Fruit fly (Drosophila melanogaster) whole organism, embryonic: ENCODE data around the gene Zir.

Source experiments
- Ada2b ChIP-seq: fragments of 200-800 bp; sonication (Bioruptor generic); IDR thresholded peaks from 2 replicates; pipeline ENCODE4 v1.3.6; 2022; ENCODE audit warnings: missing biosample characterization, missing genetic modification characterization
- Atf6 ChIP-seq: fragments of 200-800 bp; sonication (Bioruptor generic); IDR thresholded peaks from 2 replicates; pipeline ENCODE4 v1.3.6; 2022; ENCODE audit warnings: missing biosample characterization, missing genetic modification characterization
- Awh ChIP-seq: fragments of 200-800 bp; sonication (Bioruptor generic); IDR thresholded peaks from 2 replicates; pipeline ENCODE4, ENCODE4 v1.3.6; 2022; ENCODE audit warnings: missing biosample characterization, missing genetic modification characterization
- B-H2 ChIP-seq: fragments of 200-800 bp; sonication (Bioruptor generic); optimal IDR thresholded peaks from 2 replicates; lab custom pipeline; 2018; ENCODE audit warnings: missing biosample characterization, mild to moderate bottlenecking, missing genetic modification characterization
- BEAF-32 ChIP-seq: fragments of 200-800 bp; sonication (Bioruptor generic); optimal IDR thresholded peaks from 3 replicates; lab custom pipeline; 2017; ENCODE audit warnings: missing biosample characterization, missing genetic modification characterization, mild to moderate bottlenecking, moderate library complexity, missing genetic modification reagents
- CG13123 ChIP-seq: fragments of 200-800 bp; sonication (Bioruptor generic); optimal IDR thresholded peaks from 2 replicates; lab custom pipeline; 2016; ENCODE audit warnings: missing biosample characterization, missing genetic modification characterization
- CG13287 ChIP-seq: fragments of 200-800 bp; sonication (Bioruptor generic); IDR thresholded peaks from 2 replicates; pipeline ENCODE4 v1.3.6; 2022; ENCODE audit warnings: missing biosample characterization, missing genetic modification characterization; ENCODE audit not compliant: partially characterized antibody
- CG13296 ChIP-seq: fragments of 200-800 bp; sonication (Bioruptor generic); optimal IDR thresholded peaks from 3 replicates; lab custom pipeline; 2018; ENCODE audit warnings: missing biosample characterization, mild to moderate bottlenecking, missing genetic modification characterization
- CG15269 ChIP-seq: fragments of 200-800 bp; sonication (Bioruptor generic); optimal IDR thresholded peaks from 2 replicates; lab custom pipeline; 2018; ENCODE audit warnings: missing biosample characterization, mild to moderate bottlenecking, missing genetic modification characterization, moderate library complexity
- CG15479 ChIP-seq: fragments of 200-800 bp; sonication (Bioruptor generic); optimal IDR thresholded peaks from 3 replicates; lab custom pipeline; 2019; ENCODE audit warnings: missing biosample characterization, mild to moderate bottlenecking, missing genetic modification characterization, moderate library complexity
- CG1602 ChIP-seq: fragments of 200-800 bp; sonication (Bioruptor generic); optimal IDR thresholded peaks from 3 replicates; lab custom pipeline; 2016; ENCODE audit warnings: missing biosample characterization, missing genetic modification characterization
- CG17385 ChIP-seq: fragments of 200-800 bp; sonication (Bioruptor generic); optimal IDR thresholded peaks from 3 replicates; lab custom pipeline; 2018; ENCODE audit warnings: missing biosample characterization, mild to moderate bottlenecking, missing genetic modification characterization
- CG2202 ChIP-seq: fragments of 200-800 bp; sonication (Bioruptor generic); optimal IDR thresholded peaks from 2 replicates; lab custom pipeline; 2018; ENCODE audit warnings: missing biosample characterization, mild to moderate bottlenecking, missing genetic modification characterization
- CG2712 ChIP-seq: fragments of 200-800 bp; optimal IDR thresholded peaks from 3 replicates; lab custom pipeline; 2019; ENCODE audit warnings: missing biosample characterization, mild to moderate bottlenecking, missing genetic modification characterization, moderate library complexity
- CG33557 ChIP-seq: fragments of 200-800 bp; sonication (Bioruptor generic); optimal IDR thresholded peaks from 2 replicates; lab custom pipeline; 2019; ENCODE audit warnings: missing biosample characterization, mild to moderate bottlenecking, missing genetic modification characterization, moderate library complexity
- CG4328 ChIP-seq: fragments of 200-800 bp; sonication (Bioruptor generic); optimal IDR thresholded peaks from 3 replicates; lab custom pipeline; 2017; ENCODE audit warnings: missing biosample characterization, missing genetic modification reagents, missing genetic modification characterization
- CG5180 ChIP-seq: fragments of 200-800 bp; sonication (Bioruptor generic); optimal IDR thresholded peaks from 3 replicates; lab custom pipeline; 2017; ENCODE audit warnings: missing biosample characterization, missing genetic modification characterization, mild to moderate bottlenecking, moderate library complexity, missing genetic modification reagents
- CG7786 ChIP-seq: fragments of 200-800 bp; sonication (Bioruptor generic); optimal IDR thresholded peaks from 2 replicates; lab custom pipeline; 2016; ENCODE audit warnings: missing biosample characterization, missing genetic modification characterization
- D ChIP-seq, 2 experiments: fragments of 200-800 bp in 1 of 2; fragments of >200 bp in 1 of 2; sonication (Bioruptor generic) in 1 of 2; optimal IDR thresholded peaks; 2 replicates in 1 of 2; 3 replicates in 1 of 2; lab custom pipeline; 2017; ENCODE audit warnings: mild to moderate bottlenecking in 1 of 2, missing biosample characterization in 1 of 2, missing genetic modification characterization in 1 of 2, missing genetic modification reagents in 1 of 2
- Deaf1 ChIP-seq: fragments of 200-800 bp; optimal IDR thresholded peaks from 3 replicates; lab custom pipeline; 2019; ENCODE audit warnings: missing biosample characterization, mild to moderate bottlenecking, missing genetic modification characterization, moderate library complexity
- Ets65A ChIP-seq: fragments of 200-800 bp; sonication (Bioruptor generic); peaks from one replicate; lab custom pipeline; 2016; ENCODE audit warnings: missing biosample characterization, missing genetic modification characterization
- Hey ChIP-seq: fragments of 200-800 bp; sonication (Bioruptor generic); optimal IDR thresholded peaks from 3 replicates; lab custom pipeline; 2018; ENCODE audit warnings: missing biosample characterization, mild to moderate bottlenecking, missing genetic modification characterization
- HmgZ ChIP-seq: fragments of 200-800 bp; sonication (Bioruptor generic); optimal IDR thresholded peaks from 2 replicates; lab custom pipeline; 2018; ENCODE audit warnings: missing biosample characterization, mild to moderate bottlenecking, missing genetic modification characterization
- Hmr ChIP-seq: fragments of 200-800 bp; sonication (Bioruptor generic); optimal IDR thresholded peaks from 3 replicates; lab custom pipeline; 2017; ENCODE audit warnings: mild to moderate bottlenecking, missing biosample characterization, missing genetic modification reagents, missing genetic modification characterization
- Lpt ChIP-seq: fragments of >200 bp; optimal IDR thresholded peaks from 2 replicates; lab custom pipeline; 2018; ENCODE audit warnings: missing biosample characterization, missing genetic modification characterization
- Nf-YC ChIP-seq: fragments of 200-800 bp; optimal IDR thresholded peaks from 3 replicates; lab custom pipeline; 2019; ENCODE audit warnings: missing biosample characterization, mild to moderate bottlenecking, missing genetic modification characterization, moderate library complexity
- NfI ChIP-seq: fragments of 200-800 bp; sonication (Bioruptor generic); optimal IDR thresholded peaks from 3 replicates; lab custom pipeline; 2018; ENCODE audit warnings: missing biosample characterization, mild to moderate bottlenecking, missing genetic modification characterization, moderate library complexity
- Rfx ChIP-seq: fragments of 200-800 bp; sonication (Bioruptor generic); IDR thresholded peaks from 2 replicates; pipeline ENCODE4 v1.3.6; 2022; ENCODE audit warnings: missing biosample characterization, missing genetic modification characterization
- Stat92E ChIP-seq, 3 experiments: fragments of >200 bp in 2 of 3; fragments of 200-800 bp in 1 of 3; sonication (Bioruptor generic) in 1 of 3; optimal IDR thresholded peaks; 2 replicates each; lab custom pipeline; 2017 to 2019; ENCODE audit warnings: missing biosample characterization in 3 of 3, missing genetic modification characterization in 3 of 3, mild to moderate bottlenecking in 1 of 3, moderate library complexity in 1 of 3
- Tbp ChIP-seq: fragments of >200 bp; optimal IDR thresholded peaks from 2 replicates; lab custom pipeline; 2018; ENCODE audit warnings: missing biosample characterization, missing genetic modification characterization
- YL-1 ChIP-seq: fragments of 200-800 bp; sonication (Bioruptor generic); optimal IDR thresholded peaks from 3 replicates; lab custom pipeline; 2017; ENCODE audit warnings: missing biosample characterization, mild to moderate bottlenecking, missing genetic modification characterization
- ase ChIP-seq: fragments of 200-800 bp; sonication (Bioruptor generic); IDR thresholded peaks from 3 replicates; pipeline ENCODE4 v1.3.6; 2022; ENCODE audit warnings: missing biosample characterization, missing genetic modification characterization
- ash1 ChIP-seq: fragments of 200-800 bp; sonication (Bioruptor generic); optimal IDR thresholded peaks from 2 replicates; lab custom pipeline; 2018; ENCODE audit warnings: missing biosample characterization, mild to moderate bottlenecking, missing genetic modification characterization
- dm ChIP-seq: fragments of 200-800 bp; sonication (Bioruptor generic); optimal IDR thresholded peaks from 3 replicates; lab custom pipeline; 2016; ENCODE audit warnings: missing biosample characterization, missing genetic modification characterization
- dpn ChIP-seq, 2 experiments: fragments of 200-800 bp; sonication (Bioruptor generic); optimal IDR thresholded peaks; 3 replicates each; lab custom pipeline; 2016; ENCODE audit warnings: missing biosample characterization in 2 of 2, missing genetic modification characterization in 2 of 2
- dysf ChIP-seq: fragments of 200-800 bp; sonication (Bioruptor generic); IDR thresholded peaks from 3 replicates; pipeline ENCODE4 v1.3.6; 2022; ENCODE audit warnings: missing biosample characterization, missing genetic modification characterization
- ftz-f1 ChIP-seq: fragments of 200-800 bp; sonication (Bioruptor generic); optimal IDR thresholded peaks from 2 replicates; lab custom pipeline; 2016; ENCODE audit warnings: missing biosample characterization, missing genetic modification characterization
- gem ChIP-seq: fragments of 200-800 bp; sonication (Bioruptor generic); optimal IDR thresholded peaks from 2 replicates; lab custom pipeline; 2019; ENCODE audit warnings: missing biosample characterization, mild to moderate bottlenecking, missing genetic modification characterization, moderate library complexity
- gsb-n ChIP-seq: fragments of 200-800 bp; sonication (Bioruptor generic); optimal IDR thresholded peaks from 3 replicates; lab custom pipeline; 2018; ENCODE audit warnings: missing biosample characterization, mild to moderate bottlenecking, missing genetic modification characterization
- hbn ChIP-seq: fragments of 200-800 bp; sonication (Bioruptor generic); IDR thresholded peaks from 2 replicates; pipeline ENCODE4 v1.3.6; 2022; ENCODE audit warnings: missing biosample characterization, missing genetic modification characterization; ENCODE audit not compliant: partially characterized antibody
- kni ChIP-seq: fragments of 200-800 bp; sonication (Bioruptor generic); optimal IDR thresholded peaks from 3 replicates; lab custom pipeline; 2017; ENCODE audit warnings: mild to moderate bottlenecking, missing biosample characterization, missing genetic modification reagents, missing genetic modification characterization
- lola ChIP-seq, 3 experiments: fragments of >200 bp in 2 of 3; fragments of 200-800 bp in 1 of 3; sonication (Bioruptor generic) in 1 of 3; optimal IDR thresholded peaks; 2 replicates each; lab custom pipeline; 2017 to 2019; ENCODE audit warnings: missing biosample characterization in 3 of 3, missing genetic modification characterization in 3 of 3, mild to moderate bottlenecking in 1 of 3, moderate library complexity in 1 of 3
- mirr ChIP-seq: fragments of 200-800 bp; sonication (Bioruptor generic); optimal IDR thresholded peaks from 3 replicates; lab custom pipeline; 2018; ENCODE audit warnings: missing biosample characterization, mild to moderate bottlenecking, missing genetic modification characterization
- phol ChIP-seq: fragments of 200-800 bp; sonication (Bioruptor generic); optimal IDR thresholded peaks from 3 replicates; lab custom pipeline; 2018; ENCODE audit warnings: missing biosample characterization, mild to moderate bottlenecking, missing genetic modification characterization, moderate library complexity
- unpg ChIP-seq: fragments of 200-800 bp; sonication (Bioruptor generic); optimal IDR thresholded peaks from 3 replicates; lab custom pipeline; 2018; ENCODE audit warnings: missing biosample characterization, mild to moderate bottlenecking, missing genetic modification characterization, moderate library complexity
- zen2 ChIP-seq: fragments of 200-800 bp; sonication (Bioruptor generic); IDR thresholded peaks from 3 replicates; pipeline ENCODE4 v1.3.6; 2022; ENCODE audit warnings: missing biosample characterization, missing genetic modification characterization; ENCODE audit not compliant: partially characterized antibody

The Zir gene

DNA sequence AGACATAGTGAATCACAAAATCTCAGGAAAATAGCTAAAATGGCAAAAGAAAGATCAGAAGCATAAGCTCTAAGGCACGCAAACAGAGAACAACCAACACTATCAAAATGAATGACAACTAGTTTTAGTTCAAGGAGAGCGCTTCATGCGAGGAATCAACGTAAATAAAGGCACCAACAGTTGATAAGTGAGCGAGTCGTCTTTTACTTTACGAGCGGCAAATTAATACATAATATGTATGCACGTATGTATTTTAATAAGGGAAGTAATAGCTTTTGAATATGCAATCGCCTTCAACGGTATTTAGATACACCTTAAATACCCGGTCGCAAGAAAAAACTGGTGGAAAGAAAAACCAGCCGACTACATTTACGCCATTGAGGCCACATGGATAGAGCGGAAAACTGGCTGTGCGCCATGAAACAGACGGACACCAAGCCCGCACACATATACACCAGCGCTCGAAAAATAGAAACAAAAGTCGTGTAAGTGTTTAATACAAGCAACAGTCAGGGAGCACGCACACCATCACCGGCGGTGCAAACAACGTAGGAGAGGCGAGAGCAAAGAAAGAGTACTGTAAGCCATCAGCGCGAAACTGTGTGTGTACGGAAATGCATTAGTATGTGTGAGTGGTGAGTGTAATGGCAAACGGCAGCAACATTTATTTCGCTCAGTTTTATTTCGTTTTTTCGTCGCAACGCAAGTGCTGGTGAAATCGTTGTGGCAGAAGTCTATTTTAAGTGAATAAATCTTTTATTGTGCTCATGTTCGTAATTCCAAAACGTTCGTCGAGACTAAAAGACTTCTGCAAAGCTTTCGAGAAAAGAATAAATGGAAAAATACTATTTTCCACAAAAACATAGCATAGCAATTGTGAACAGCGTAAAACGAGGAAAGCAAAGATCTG, 27.9 kb upstream of the Zir start, which contains the start of gene dbr:
dbr (plus strand) TSS at position 114 of the 910 bp plus-strand sequence.
- TF ChIP-seq CG5180 (GFP tag; lab: Kevin White, UChicago) (peak; percentile 5), ftz-f1 (GFP tag; lab: Kevin White, UChicago) (peak; percentile 70), zen2 (GFP tag; lab: Robert Waterston, UW) (no peak; the same call in 2 of the 3 replicates), B-H2 (GFP tag; lab: Kevin White, UChicago) (peak; percentile 72), CG15479 (peak; percentile 45), dm (GFP tag; lab: Kevin White, UChicago) (no peak), Rfx (GFP tag; lab: Robert Waterston, UW) (peak; percentile 52; the same call in 1 of the 2 replicates), gem (tag; lab: Kevin White, UChicago) (no peak), dysf (GFP tag; lab: Robert Waterston, UW) (0 out of 3 replicates have a peak, but pooled peaks have one; percentile 8), gsb-n (tag; lab: Kevin White, UChicago) (peak; percentile 35), Ets65A (GFP tag; lab: Kevin White, UChicago) (no peak), Deaf1 (tag; lab: Kevin White, UChicago) (peak; percentile 65), phol (tag; lab: Kevin White, UChicago) (peak; percentile 61), Ada2b (GFP tag; lab: Robert Waterston, UW) (no peak), NfI (peak; percentile 26), CG4328 (peak; percentile 33), CG7786 (GFP tag; lab: Kevin White, UChicago) (no peak), ase (GFP tag; lab: Robert Waterston, UW) (no peak), kni (GFP tag; lab: Kevin White, UChicago) (peak; percentile 91), Hmr (GFP tag; lab: Kevin White, UChicago) (peak; percentile 29), Stat92E (GFP tag; optimal IDR thresholded peaks at IDR 0.05; lab: Kevin White, UChicago) (peak in 1 of 3 experiments; percentile 44), CG17385 (peak; percentile 18), Lpt (GFP tag; lab: Kevin White, UChicago) (peak; percentile 86), CG13123 (GFP tag; lab: Kevin White, UChicago) (no peak), unpg (no peak), CG33557 (peak; percentile 20), D (optimal IDR thresholded peaks at IDR 0.05; lab: Kevin White, UChicago) (peak; percentile 8), D (GFP tag; optimal IDR thresholded peaks at IDR 0.05; lab: Kevin White, UChicago) (peak; percentile 25), CG15269 (tag; lab: Kevin White, UChicago) (peak; percentile 40), Tbp (GFP tag; lab: Kevin White, UChicago) (no peak), dpn (GFP tag; optimal IDR thresholded peaks at IDR 0.05; lab: Kevin White, UChicago) (no peak), BEAF-32 (no peak), Hey (tag; lab: Kevin White, UChicago) (peak; percentile 26), Awh (GFP tag; lab: Robert Waterston, UW) (no peak), Nf-YC (tag; lab: Kevin White, UChicago) (peak; percentile 53), HmgZ (tag; lab: Kevin White, UChicago) (peak; percentile 68), hbn (GFP tag; lab: Robert Waterston, UW) (peak; percentile 26; the same call in 1 of the 2 replicates), lola (GFP tag; optimal IDR thresholded peaks at IDR 0.05; lab: Kevin White, UChicago) (peak in 1 of 3 experiments; percentile 20), CG13287 (GFP tag; lab: Robert Waterston, UW) (peak; percentile 39), CG2712 (tag; lab: Kevin White, UChicago) (peak; percentile 17), Atf6 (GFP tag; lab: Robert Waterston, UW) (0 out of 2 replicates have a peak, but pooled peaks have one; percentile 12), mirr (GFP tag; lab: Kevin White, UChicago) (peak; percentile 81), YL-1 (GFP tag; lab: Kevin White, UChicago) (peak; percentile 35), CG2202 (no peak), ash1 (GFP tag; lab: Kevin White, UChicago) (peak; percentile 62), CG1602 (GFP tag; lab: Kevin White, UChicago) (no peak), CG13296 (GFP tag; lab: Kevin White, UChicago) (peak; percentile 50)
